Worm (Caenorhabditis elegans) whole organism, L3 larva: ENCODE results near the gene nsph-3.2.

Experiments used
- elt-1 ChIP-seq: fragments of 150-350 bp; optimal IDR thresholded peaks from 2 replicates; lab custom pipeline; 2014; ENCODE audit warnings: missing biosample characterization, missing genetic modification characterization
- elt-3 ChIP-seq, 3 experiments: fragments of 150-350 bp in 1 of 3; sonication (generic microtip) in 2 of 3; optimal IDR thresholded peaks; 2 replicates in 2 of 3; 4 replicates in 1 of 3; lab custom pipeline; 2014 to 2017; ENCODE audit warnings: missing biosample characterization in 3 of 3, missing genetic modification characterization in 3 of 3
- lin-39 ChIP-seq: fragments of 150-350 bp; optimal IDR thresholded peaks from 2 replicates; lab custom pipeline; 2018; ENCODE audit warnings: missing biosample characterization, missing genetic modification reagents, missing genetic modification characterization
- sea-2 ChIP-seq: fragments of 150-350 bp; sonication (generic microtip); optimal IDR thresholded peaks from 4 replicates; lab custom pipeline; 2014; ENCODE audit warnings: missing biosample characterization, missing genetic modification reagents, missing genetic modification characterization

DNA sequence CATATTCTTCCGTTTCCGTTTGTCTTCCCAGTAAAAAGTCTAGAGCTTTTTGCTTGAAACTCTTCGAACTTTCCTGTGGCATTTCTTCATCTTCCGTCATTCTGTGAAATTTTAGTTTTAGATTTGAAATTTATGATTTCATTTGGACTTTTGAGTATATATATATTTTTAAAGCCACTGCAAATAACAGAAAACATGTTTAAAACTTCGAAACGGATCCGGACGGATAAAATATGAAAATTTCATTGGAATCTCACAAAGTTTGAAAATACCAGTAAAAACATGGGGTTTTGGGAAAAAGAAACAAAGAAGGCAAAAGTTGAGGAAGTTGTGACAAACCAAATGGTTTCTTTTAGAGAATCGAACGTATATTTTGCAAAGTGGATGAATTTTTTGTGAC, 36.3 kb downstream of the nsph-3.2 start, which contains the start of gene pigs-1:
- TF ChIP-seq elt-1 (no peak), lin-39 (tag; lab: Kevin White, UChicago) (no peak), sea-2 (GFP tag; lab: Kevin White, UChicago) (no peak), elt-3 (tag; optimal IDR thresholded peaks at IDR 0.05; lab: Kevin White, UChicago) (no peak)
